Fruit fly (Drosophila melanogaster): ENCODE results near the gene CG2540.

DNA sequence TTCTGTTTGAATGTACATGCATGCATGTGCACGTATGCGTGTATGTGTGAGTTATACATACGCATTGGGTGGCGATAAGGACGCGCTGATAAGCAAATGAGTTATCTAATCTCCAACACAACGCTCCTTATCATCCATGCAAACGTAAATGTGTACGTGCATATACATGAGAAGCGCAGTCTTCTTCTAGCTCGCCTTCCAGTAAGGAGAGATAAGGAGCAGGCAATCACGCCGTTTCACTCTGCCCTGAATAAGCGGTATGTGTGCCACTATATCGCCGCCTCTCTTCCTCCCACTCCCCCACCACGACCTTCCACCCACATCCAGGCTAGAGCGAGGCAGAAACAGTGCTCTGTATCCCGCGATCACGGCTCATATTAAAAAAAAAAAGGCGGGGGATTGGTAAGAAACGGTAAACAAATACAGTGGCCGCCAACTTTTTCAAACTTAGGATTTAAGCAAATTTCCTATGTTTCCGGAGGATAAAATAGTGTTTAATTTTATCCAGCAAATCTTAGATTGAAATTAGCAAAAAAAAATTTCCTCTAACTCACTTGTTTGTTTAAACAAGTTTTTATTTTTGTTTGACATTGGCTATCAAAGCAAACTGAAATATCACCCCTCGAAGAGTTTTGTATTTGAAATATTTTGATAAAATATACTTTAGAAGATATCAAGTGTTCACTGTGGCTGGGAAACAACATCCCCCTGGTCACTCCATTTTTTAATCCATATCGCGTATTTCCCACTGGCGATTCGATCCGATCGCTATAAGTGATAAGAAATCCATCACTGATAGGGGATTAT, 49.0 kb upstream of the CG2540 start:
- TF ChIP-seq Dll (optimal IDR thresholded peaks at IDR 0.05) (no peak), usp (GFP tag; optimal IDR thresholded peaks at IDR 0.05) (no peak), CG8478 (optimal IDR thresholded peaks at IDR 0.05) (no peak)
